Fruit fly (Drosophila melanogaster) whole organism, prepupa: Measurements from ENCODE around the gene CG1024.

Experiments
- CG10631 ChIP-seq: fragments of 200-800 bp; sonication (Bioruptor generic); optimal IDR thresholded peaks from 2 replicates; lab custom pipeline; 2016; ENCODE audit warnings: missing biosample characterization, missing genetic modification characterization
- CG10669 ChIP-seq: fragments of 200-800 bp; sonication (Bioruptor generic); optimal IDR thresholded peaks from 3 replicates; lab custom pipeline; 2018; ENCODE audit warnings: missing biosample characterization, mild to moderate bottlenecking, missing genetic modification characterization, moderate library complexity
- CG11294 ChIP-seq: fragments of 200-800 bp; sonication (Bioruptor generic); IDR thresholded peaks from 2 replicates; pipeline ENCODE4 v1.3.6; 2022; ENCODE audit warnings: missing biosample characterization, missing genetic modification characterization
- CG16779 ChIP-seq: fragments of 200-800 bp; sonication (Bioruptor generic); optimal IDR thresholded peaks from 3 replicates; lab custom pipeline; 2017; ENCODE audit warnings: missing biosample characterization, mild to moderate bottlenecking, missing genetic modification characterization
- CG3032 ChIP-seq: fragments of 200-800 bp; optimal IDR thresholded peaks from 2 replicates; lab custom pipeline; 2019; ENCODE audit warnings: missing biosample characterization, mild to moderate bottlenecking, missing genetic modification characterization, moderate library complexity
- CG31627 ChIP-seq: fragments of 200-800 bp; sonication (Bioruptor generic); optimal IDR thresholded peaks from 3 replicates; lab custom pipeline; 2016; ENCODE audit warnings: missing biosample characterization, missing genetic modification characterization
- CG32006 ChIP-seq: fragments of 200-800 bp; sonication (Bioruptor generic); optimal IDR thresholded peaks from 3 replicates; lab custom pipeline; 2017; ENCODE audit warnings: missing biosample characterization, mild to moderate bottlenecking, missing genetic modification characterization
- CG4318 ChIP-seq: fragments of 200-800 bp; sonication (Bioruptor generic); optimal IDR thresholded peaks from 3 replicates; lab custom pipeline; 2017; ENCODE audit warnings: missing biosample characterization, mild to moderate bottlenecking, missing genetic modification characterization
- CG6276 ChIP-seq: fragments of 200-800 bp; sonication (Bioruptor generic); optimal IDR thresholded peaks from 2 replicates; lab custom pipeline; 2017; ENCODE audit warnings: missing biosample characterization, mild to moderate bottlenecking, missing genetic modification characterization
- CG6808 ChIP-seq: fragments of 200-800 bp; sonication (Bioruptor generic); optimal IDR thresholded peaks from 3 replicates; lab custom pipeline; 2017; ENCODE audit warnings: missing biosample characterization, missing genetic modification characterization, mild to moderate bottlenecking, moderate library complexity, missing genetic modification reagents
- CG6854 ChIP-seq: fragments of 200-800 bp; sonication (Bioruptor generic); optimal IDR thresholded peaks from 2 replicates; lab custom pipeline; 2017; ENCODE audit warnings: missing biosample characterization, mild to moderate bottlenecking, missing genetic modification characterization
- CG8319 ChIP-seq: fragments of 200-800 bp; sonication (Bioruptor generic); optimal IDR thresholded peaks from 3 replicates; lab custom pipeline; 2016; ENCODE audit warnings: missing biosample characterization, missing genetic modification characterization
- CG8632 ChIP-seq: fragments of 200-800 bp; sonication (Bioruptor generic); optimal IDR thresholded peaks from 3 replicates; lab custom pipeline; 2016; ENCODE audit warnings: missing biosample characterization, missing genetic modification characterization
- CG9139 ChIP-seq: fragments of 200-800 bp; sonication (Bioruptor generic); optimal IDR thresholded peaks from 3 replicates; lab custom pipeline; 2017; ENCODE audit warnings: missing biosample characterization, mild to moderate bottlenecking, missing genetic modification characterization
- Eip78C ChIP-seq: fragments of 200-800 bp; sonication (Bioruptor generic); peaks from one replicate; lab custom pipeline; 2016; ENCODE audit warnings: missing biosample characterization, missing genetic modification characterization
- Eip93F ChIP-seq: fragments of 200-800 bp; sonication (Bioruptor generic); optimal IDR thresholded peaks from 2 replicates; lab custom pipeline; 2016; ENCODE audit warnings: missing biosample characterization, mild to moderate bottlenecking, missing genetic modification characterization
- Ets21C ChIP-seq: fragments of 200-800 bp; sonication (Bioruptor generic); optimal IDR thresholded peaks from 3 replicates; lab custom pipeline; 2016; ENCODE audit warnings: missing biosample characterization, missing genetic modification characterization
- Ets96B ChIP-seq: fragments of 200-800 bp; optimal IDR thresholded peaks from 2 replicates; lab custom pipeline; 2019; ENCODE audit warnings: missing biosample characterization, mild to moderate bottlenecking, missing genetic modification characterization, moderate library complexity
- Gug ChIP-seq: fragments of 200-800 bp; sonication (Bioruptor generic); IDR thresholded peaks from 2 replicates; pipeline ENCODE4 v1.3.6; 2022; ENCODE audit warnings: missing biosample characterization, missing genetic modification characterization
- Hr39 ChIP-seq: fragments of 200-800 bp; sonication (Bioruptor generic); optimal IDR thresholded peaks from 2 replicates; lab custom pipeline; 2016; ENCODE audit warnings: missing biosample characterization, missing genetic modification characterization
- Hr4 ChIP-seq: fragments of 200-800 bp; sonication (Bioruptor generic); optimal IDR thresholded peaks from 3 replicates; lab custom pipeline; 2016; ENCODE audit warnings: missing biosample characterization, missing genetic modification characterization
- Lpt ChIP-seq: fragments of 200-800 bp; sonication (Bioruptor generic); optimal IDR thresholded peaks from 3 replicates; lab custom pipeline; 2016; ENCODE audit warnings: missing biosample characterization, missing genetic modification characterization
- Met ChIP-seq: fragments of 200-800 bp; sonication (Bioruptor generic); optimal IDR thresholded peaks from 3 replicates; lab custom pipeline; 2016; ENCODE audit warnings: missing biosample characterization, missing genetic modification characterization
- OdsH ChIP-seq: fragments of 200-800 bp; sonication (Bioruptor generic); optimal IDR thresholded peaks from 3 replicates; lab custom pipeline; 2016; ENCODE audit warnings: missing biosample characterization, missing genetic modification characterization
- Smox ChIP-seq: fragments of 200-800 bp; sonication (Bioruptor generic); optimal IDR thresholded peaks from 3 replicates; lab custom pipeline; 2016; ENCODE audit warnings: missing biosample characterization, missing genetic modification characterization
- Sox102F ChIP-seq: fragments of 200-800 bp; sonication (Bioruptor generic); optimal IDR thresholded peaks from 2 replicates; lab custom pipeline; 2016; ENCODE audit warnings: missing biosample characterization, mild to moderate bottlenecking, missing genetic modification characterization
- Sox14 ChIP-seq: fragments of 200-800 bp; sonication (Bioruptor generic); optimal IDR thresholded peaks from 3 replicates; lab custom pipeline; 2016; ENCODE audit warnings: missing biosample characterization, missing genetic modification characterization
- Sox15 ChIP-seq: fragments of 200-800 bp; sonication (Bioruptor generic); optimal IDR thresholded peaks from 3 replicates; lab custom pipeline; 2016; ENCODE audit warnings: missing biosample characterization, missing genetic modification characterization
- cyc ChIP-seq: fragments of 200-800 bp; sonication (Bioruptor generic); optimal IDR thresholded peaks from 3 replicates; lab custom pipeline; 2016; ENCODE audit warnings: missing biosample characterization, missing genetic modification characterization
- dsx ChIP-seq: fragments of 200-800 bp; optimal IDR thresholded peaks from 3 replicates; lab custom pipeline; 2019; ENCODE audit warnings: missing biosample characterization, mild to moderate bottlenecking, missing genetic modification characterization, moderate library complexity; ENCODE audit not compliant: poor library complexity, severe bottlenecking
- esn ChIP-seq: fragments of 200-800 bp; sonication (Bioruptor generic); optimal IDR thresholded peaks from 2 replicates; lab custom pipeline; 2016; ENCODE audit warnings: missing biosample characterization, mild to moderate bottlenecking, missing genetic modification characterization, moderate library complexity
- fd59A ChIP-seq: fragments of 200-800 bp; sonication (Bioruptor generic); optimal IDR thresholded peaks from 2 replicates; lab custom pipeline; 2017; ENCODE audit warnings: missing biosample characterization, mild to moderate bottlenecking, missing genetic modification characterization, missing genetic modification reagents
- fd85E ChIP-seq: fragments of 200-800 bp; sonication (Bioruptor generic); optimal IDR thresholded peaks from 3 replicates; lab custom pipeline; 2016; ENCODE audit warnings: missing biosample characterization, missing genetic modification characterization
- fkh ChIP-seq: fragments of 200-800 bp; sonication (Bioruptor generic); optimal IDR thresholded peaks from 3 replicates; lab custom pipeline; 2017; ENCODE audit warnings: missing biosample characterization, mild to moderate bottlenecking, missing genetic modification characterization, moderate library complexity
- lz ChIP-seq: fragments of 200-800 bp; sonication (Bioruptor generic); optimal IDR thresholded peaks from 3 replicates; lab custom pipeline; 2016; ENCODE audit warnings: missing biosample characterization, missing genetic modification characterization
- net ChIP-seq: fragments of 200-800 bp; sonication (Bioruptor generic); optimal IDR thresholded peaks from 3 replicates; lab custom pipeline; 2016; ENCODE audit warnings: missing biosample characterization, missing genetic modification characterization
- pdm3 ChIP-seq: fragments of 200-800 bp; sonication (Bioruptor generic); optimal IDR thresholded peaks from 3 replicates; lab custom pipeline; 2016; ENCODE audit warnings: missing biosample characterization, missing genetic modification characterization
- salr ChIP-seq, 2 experiments: fragments of 200-800 bp; sonication (Bioruptor generic); optimal IDR thresholded peaks; 3 replicates each; lab custom pipeline; 2016 to 2018; ENCODE audit warnings: missing biosample characterization in 2 of 2, missing genetic modification characterization in 2 of 2, mild to moderate bottlenecking in 1 of 2
- ss ChIP-seq, 2 experiments: fragments of 200-800 bp; sonication (Bioruptor generic); optimal IDR thresholded peaks; 2 replicates in 1 of 2; 3 replicates in 1 of 2; lab custom pipeline; 2017 to 2018; ENCODE audit warnings: mild to moderate bottlenecking in 2 of 2, missing biosample characterization in 2 of 2, missing genetic modification characterization in 2 of 2, moderate library complexity in 1 of 2
- svp ChIP-seq: fragments of 200-800 bp; sonication (Bioruptor generic); peaks from one replicate; lab custom pipeline; 2016; ENCODE audit warnings: missing biosample characterization, missing genetic modification characterization
- topi ChIP-seq: fragments of 200-800 bp; sonication (Bioruptor generic); optimal IDR thresholded peaks from 3 replicates; lab custom pipeline; 2016; ENCODE audit warnings: missing biosample characterization, missing genetic modification characterization
- vri ChIP-seq: fragments of 200-800 bp; sonication (Bioruptor generic); optimal IDR thresholded peaks from 3 replicates; lab custom pipeline; 2016; ENCODE audit warnings: missing biosample characterization, mild to moderate bottlenecking, missing genetic modification characterization

Gene CG1024

DNA sequence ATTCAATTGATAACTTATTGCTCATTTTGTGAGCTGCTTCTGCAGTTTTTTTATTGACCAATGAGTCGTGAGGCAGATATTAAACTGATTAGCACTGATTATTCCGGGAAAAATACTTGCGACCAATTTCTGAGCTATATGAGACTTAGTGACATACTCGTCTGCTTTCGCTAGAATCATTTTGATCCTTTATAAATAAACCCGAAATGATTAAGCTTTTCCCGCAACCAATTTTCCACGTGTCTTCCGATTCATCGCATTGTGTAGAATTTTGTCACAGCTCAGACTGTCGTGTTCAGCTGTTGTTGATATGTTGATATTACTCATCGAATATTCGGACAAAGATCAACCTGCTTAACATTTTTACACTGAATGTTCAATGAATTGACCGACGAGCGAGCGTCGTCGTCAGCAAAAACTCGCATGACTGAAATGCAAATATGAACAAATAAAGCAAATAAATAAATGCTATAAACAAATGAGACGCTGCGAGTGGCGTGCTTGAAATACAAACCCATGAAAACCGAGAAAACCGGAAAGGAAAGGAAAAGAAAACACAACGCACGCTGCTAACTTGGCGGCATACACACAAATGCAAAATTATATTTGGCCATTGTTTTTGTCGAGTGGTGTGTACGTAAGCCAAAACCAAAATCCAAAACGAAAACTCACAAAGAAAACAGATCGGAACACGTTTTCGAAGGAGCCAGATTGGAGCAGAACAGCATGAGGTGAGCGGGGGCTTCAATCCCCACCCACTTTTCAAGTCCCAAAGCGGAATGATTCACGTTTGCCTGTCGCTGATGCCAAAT, 20.8 kb upstream of the CG1024 start:
- TF ChIP-seq vri (peak; percentile 5), salr (GFP tag; optimal IDR thresholded peaks at IDR 0.05; lab: Kevin White, UChicago) (no peak), esn (no peak), CG6854 (peak; percentile 76), ss (GFP tag; optimal IDR thresholded peaks at IDR 0.05; lab: Kevin White, UChicago) (peak in 1 of 2 experiments; percentile 7), Sox14 (GFP tag; lab: Kevin White, UChicago) (peak; percentile 26), fkh (GFP tag; lab: Kevin White, UChicago) (peak; percentile 78), Eip93F (GFP tag; lab: Kevin White, UChicago) (no peak)
- TF ChIP-seq, all 60 proteins: peak for 5

DNA sequence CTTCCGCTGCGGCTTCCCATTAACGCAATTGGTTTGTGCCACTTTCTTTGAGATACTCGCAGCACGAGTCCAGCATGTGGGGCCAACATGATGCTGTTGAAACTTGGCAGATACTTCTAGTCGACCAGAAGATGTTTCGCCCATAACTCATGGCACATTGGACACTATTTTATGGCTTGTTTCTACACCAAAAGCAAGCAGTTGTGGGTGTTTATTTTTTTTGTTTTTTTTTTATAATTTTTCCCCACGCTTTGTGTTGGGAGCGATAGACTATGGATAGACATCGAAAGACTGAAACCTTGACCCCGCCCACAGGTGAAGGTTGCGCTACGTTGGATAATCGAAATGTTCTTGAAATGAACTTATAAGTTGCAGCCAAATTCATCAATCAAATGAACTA, 19.6 kb upstream of the CG1024 start:
- TF ChIP-seq Eip93F (GFP tag; lab: Kevin White, UChicago) (no peak), CG10631 (GFP tag; lab: Kevin White, UChicago) (no peak), dsx (no peak), cyc (GFP tag; lab: Kevin White, UChicago) (no peak), Lpt (GFP tag; lab: Kevin White, UChicago) (no peak), CG9139 (GFP tag; lab: Kevin White, UChicago) (no peak), Smox (GFP tag; lab: Kevin White, UChicago) (no peak)

DNA sequence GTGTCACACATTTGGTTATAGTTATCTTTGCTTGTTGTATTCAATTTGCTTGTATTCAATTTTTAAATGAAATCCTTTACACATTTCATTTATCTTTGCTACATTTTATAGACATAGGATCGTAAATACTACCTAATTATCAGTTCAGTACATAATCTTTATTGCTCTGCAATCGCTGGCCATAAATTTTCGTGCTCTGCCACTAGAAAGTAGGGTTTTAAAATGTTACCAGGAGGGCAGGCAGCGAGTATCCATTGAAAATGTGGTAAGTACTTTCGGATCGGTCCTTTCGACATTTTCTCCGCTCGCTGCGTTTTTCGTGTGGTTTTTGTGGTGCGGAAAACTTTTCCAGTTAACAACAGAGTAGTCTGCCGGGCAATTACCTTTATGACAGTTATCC, 19.2 kb upstream of the CG1024 start:
- TF ChIP-seq net, result no peak
- TF ChIP-seq Sox102F, result peak; percentile 9
- TF ChIP-seq Hr39, result no peak
- TF ChIP-seq Sox14 (GFP tag; lab: Kevin White, UChicago), result no peak
- no peak for TF ChIP-seq lz (GFP tag; lab: Kevin White, UChicago)
- no peak for TF ChIP-seq CG6276 (GFP tag; lab: Kevin White, UChicago)

DNA sequence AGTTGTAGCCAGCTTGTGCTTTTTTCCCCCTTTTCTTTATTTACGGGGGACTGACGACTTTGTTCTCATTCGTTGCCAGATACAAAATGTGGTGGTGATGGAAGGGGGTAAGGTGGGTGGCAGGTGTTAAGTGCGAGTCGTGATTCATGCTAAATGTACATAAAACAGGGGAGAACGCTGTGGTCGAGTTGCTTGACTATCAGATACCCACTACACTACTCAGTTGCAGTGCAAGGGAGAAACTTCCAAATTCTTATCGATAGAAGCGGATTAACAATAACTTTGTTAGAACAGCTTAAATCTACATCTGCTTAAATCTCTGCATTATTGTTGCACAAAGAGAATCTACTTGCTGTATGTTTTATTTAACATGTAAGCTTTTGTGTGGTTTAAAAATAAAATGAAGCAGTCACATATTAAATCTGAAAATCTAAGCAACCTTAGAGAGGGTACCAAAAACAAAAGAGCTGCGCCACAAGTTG, 17.5 kb upstream of the CG1024 start:
- TF ChIP-seq Lpt (GFP tag; lab: Kevin White, UChicago), result no peak
- TF ChIP-seq topi (GFP tag; lab: Kevin White, UChicago), result peak; percentile 60
- TF ChIP-seq fd59A (GFP tag; lab: Kevin White, UChicago), result peak; percentile 38
- peak; percentile 64 for TF ChIP-seq lz (GFP tag; lab: Kevin White, UChicago)
- TF ChIP-seq Smox (GFP tag; lab: Kevin White, UChicago), result peak; percentile 58
- TF ChIP-seq dsx, result peak; percentile 42
- TF ChIP-seq svp (GFP tag; lab: Kevin White, UChicago), result peak; percentile 83
- TF ChIP-seq Eip78C (GFP tag; lab: Kevin White, UChicago), result peak; percentile 81
- TF ChIP-seq CG4318 (GFP tag; lab: Kevin White, UChicago), result no peak
- TF ChIP-seq CG31627 (GFP tag; lab: Kevin White, UChicago), result peak; percentile 66
- no peak for TF ChIP-seq CG11294 (GFP tag; lab: Robert Waterston, UW)
- TF ChIP-seq esn, result peak; percentile 72
- TF ChIP-seq CG3032 (tag; lab: Kevin White, UChicago), result peak; percentile 15
- no peak for TF ChIP-seq Eip93F (GFP tag; lab: Kevin White, UChicago)
- peak; percentile 50 for TF ChIP-seq Ets21C
- TF ChIP-seq CG8632 (GFP tag; lab: Kevin White, UChicago), result peak; percentile 23
- TF ChIP-seq fd85E (GFP tag; lab: Kevin White, UChicago), result peak; percentile 19
- TF ChIP-seq Hr4, result peak; percentile 2
- peak; percentile 53 for TF ChIP-seq cyc (GFP tag; lab: Kevin White, UChicago)
- peak; percentile 39 for TF ChIP-seq pdm3 (GFP tag; lab: Kevin White, UChicago)
- 0 out of 2 replicates have a peak, but pooled peaks have one; percentile 10 for TF ChIP-seq Gug (GFP tag; lab: Robert Waterston, UW)
- TF ChIP-seq vri, result peak; percentile 48
- TF ChIP-seq CG16779 (tag; lab: Kevin White, UChicago), result no peak
- TF ChIP-seq CG6854, result no peak
- peak; percentile 40 for TF ChIP-seq CG32006 (GFP tag; lab: Kevin White, UChicago)
- TF ChIP-seq Met (GFP tag; lab: Kevin White, UChicago), result peak; percentile 67
- TF ChIP-seq Ets96B (tag; lab: Kevin White, UChicago), result no peak
- peak; percentile 10 for TF ChIP-seq Sox15
- no peak for TF ChIP-seq CG8319 (GFP tag; lab: Kevin White, UChicago)
- TF ChIP-seq fkh (GFP tag; lab: Kevin White, UChicago), result peak; percentile 69
- peak; percentile 32 for TF ChIP-seq CG10669 (GFP tag; lab: Kevin White, UChicago)
- TF ChIP-seq CG6808 (GFP tag; lab: Kevin White, UChicago), result no peak
- no peak for TF ChIP-seq salr (GFP tag; optimal IDR thresholded peaks at IDR 0.05; lab: Kevin White, UChicago)
- TF ChIP-seq OdsH (GFP tag; lab: Kevin White, UChicago), result peak; percentile 21
